Fruit fly (Drosophila melanogaster): ENCODE results near the gene raskol.
A peak's percentile ranks its signal among the peaks of the same experiment; 100 is the strongest.

Gene raskol

dm6 chrX:17741019-17741863 lies 31.3 kb downstream of the raskol start (continued):
- no peak for TF ChIP-seq chif (GFP tag; optimal IDR thresholded peaks at IDR 0.05)
- no peak for TF ChIP-seq danr (GFP tag; IDR thresholded peaks at IDR 0.05)
- no peak for TF ChIP-seq CG2120 (GFP tag; optimal IDR thresholded peaks at IDR 0.05)
- TF ChIP-seq Fer3 (tag; optimal IDR thresholded peaks at IDR 0.05): no peak
- no peak for TF ChIP-seq stwl (tag; optimal IDR thresholded peaks at IDR 0.05)
- no peak for TF ChIP-seq CG1602 (GFP tag; optimal IDR thresholded peaks at IDR 0.05)
- TF ChIP-seq sr (GFP tag; IDR thresholded peaks at IDR 0.05): no peak
- no peak for TF ChIP-seq Meics (GFP tag; optimal IDR thresholded peaks at IDR 0.05)
- no peak for TF ChIP-seq CG7963 (GFP tag; IDR thresholded peaks at IDR 0.05; ENCODE audit: partially characterized antibody)
- TF ChIP-seq dimm (GFP tag; IDR thresholded peaks at IDR 0.05): no peak
- no peak for TF ChIP-seq Dll (GFP tag; IDR thresholded peaks at IDR 0.05; ENCODE audit: partially characterized antibody)
- peak; percentile 81 for TF ChIP-seq pros (GFP tag; optimal IDR thresholded peaks at IDR 0.05)
- no peak for TF ChIP-seq tap (tag; optimal IDR thresholded peaks at IDR 0.05)
- no peak for TF ChIP-seq chn (GFP tag; optimal IDR thresholded peaks at IDR 0.05)
- no peak for TF ChIP-seq CG1792 (GFP tag; optimal IDR thresholded peaks at IDR 0.05)
- no peak for TF ChIP-seq Pdp1 (GFP tag; optimal IDR thresholded peaks at IDR 0.05)
- peak; percentile 14 for TF ChIP-seq grau (tag; optimal IDR thresholded peaks at IDR 0.05)
- peak; percentile 37 for TF ChIP-seq CG9727 (GFP tag; optimal IDR thresholded peaks at IDR 0.05)
- TF ChIP-seq CG7839 (tag; optimal IDR thresholded peaks at IDR 0.05): no peak
- TF ChIP-seq org-1 (GFP tag; optimal IDR thresholded peaks at IDR 0.05): no peak
- no peak for TF ChIP-seq Trl (optimal IDR thresholded peaks at IDR 0.05)
- TF ChIP-seq Trl (GFP tag; optimal IDR thresholded peaks at IDR 0.05): no peak
- peak; percentile 13 for TF ChIP-seq CG7556 (GFP tag; optimal IDR thresholded peaks at IDR 0.05)
- TF ChIP-seq usp (GFP tag; optimal IDR thresholded peaks at IDR 0.05): no peak
- no peak for TF ChIP-seq slp2 (GFP tag; optimal IDR thresholded peaks at IDR 0.05)
- TF ChIP-seq CG33213 (GFP tag; optimal IDR thresholded peaks at IDR 0.05): no peak
- TF ChIP-seq Stat92E (GFP tag; optimal IDR thresholded peaks at IDR 0.05): no peak
- TF ChIP-seq CG4854 (GFP tag; optimal IDR thresholded peaks at IDR 0.05): no peak
- no peak for TF ChIP-seq Eip74EF (GFP tag; optimal IDR thresholded peaks at IDR 0.05)
- TF ChIP-seq CG2678 (tag; optimal IDR thresholded peaks at IDR 0.05): peak; percentile 19

- TF ChIP-seq stc (GFP tag; IDR thresholded peaks at IDR 0.05) (no peak), B-H2 (GFP tag; optimal IDR thresholded peaks at IDR 0.05) (no peak), vfl (GFP tag; optimal IDR thresholded peaks at IDR 0.05) (no peak), ham (GFP tag; IDR thresholded peaks at IDR 0.05) (no peak), Dip3 (GFP tag; optimal IDR thresholded peaks at IDR 0.05) (no peak), slp2 (GFP tag; optimal IDR thresholded peaks at IDR 0.05) (no peak), CG5953 (GFP tag; IDR thresholded peaks at IDR 0.05) (no peak), GATAe (GFP tag; conservative IDR thresholded peaks at IDR 0.05) (no peak), CG4707 (GFP tag; optimal IDR thresholded peaks at IDR 0.05) (peak; percentile 78), tap (tag; optimal IDR thresholded peaks at IDR 0.05) (no peak), CG12659 (GFP tag; optimal IDR thresholded peaks at IDR 0.05) (no peak), wek (GFP tag; optimal IDR thresholded peaks at IDR 0.05) (no peak), dysf (GFP tag; IDR thresholded peaks at IDR 0.05) (no peak), toy (GFP tag; IDR thresholded peaks at IDR 0.05) (no peak), Dfd (GFP tag; optimal IDR thresholded peaks at IDR 0.05) (no peak), BEAF-32 (GFP tag; optimal IDR thresholded peaks at IDR 0.05) (no peak), bab2 (GFP tag; optimal IDR thresholded peaks at IDR 0.05) (no peak), exex (tag; optimal IDR thresholded peaks at IDR 0.05) (peak; percentile 2), fu2 (GFP tag; optimal IDR thresholded peaks at IDR 0.05) (no peak), Med (GFP tag) (peak; percentile 68), CG6254 (GFP tag; optimal IDR thresholded peaks at IDR 0.05) (no peak), HLH4C (GFP tag; IDR thresholded peaks at IDR 0.05; ENCODE audit: partially characterized antibody) (no peak)
Measured at dm6 chrX:17741864-17742297, 31.9 kb downstream of the raskol start.
